Fruit fly (Drosophila melanogaster) whole organism, larva: ENCODE data around the gene CG31680.

Experiments
- noc ChIP-seq: fragments of 200-800 bp; sonication (Bioruptor generic); optimal IDR thresholded peaks from 3 replicates; lab custom pipeline; 2019; ENCODE audit warnings: missing biosample characterization, mild to moderate bottlenecking, missing genetic modification characterization, moderate library complexity

Gene CG31680

DNA sequence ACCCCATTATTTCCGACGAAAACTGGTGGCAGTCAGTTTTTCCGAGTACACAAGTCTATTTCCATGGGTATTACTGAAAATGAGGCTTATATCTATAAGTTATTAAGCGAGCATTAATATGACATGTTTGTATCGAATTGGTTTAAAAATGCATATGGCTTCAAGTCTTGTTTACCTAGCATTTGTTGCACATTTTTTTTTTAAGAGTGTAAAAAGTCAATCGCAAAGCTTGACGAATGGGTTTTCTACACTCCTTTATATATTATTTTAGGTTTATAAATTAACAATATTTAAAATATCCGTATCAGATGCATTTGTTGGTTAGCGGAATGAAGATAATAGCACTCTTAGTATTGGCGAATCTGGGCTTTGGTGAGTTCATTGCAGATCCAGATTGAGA lies at the start of gene CG31680:
TSS of gene CG31680 (plus strand) at position 301 of the 400 bp plus-strand sequence.
- TF ChIP-seq noc (tag; lab: Kevin White, UChicago), result no peak

DNA sequence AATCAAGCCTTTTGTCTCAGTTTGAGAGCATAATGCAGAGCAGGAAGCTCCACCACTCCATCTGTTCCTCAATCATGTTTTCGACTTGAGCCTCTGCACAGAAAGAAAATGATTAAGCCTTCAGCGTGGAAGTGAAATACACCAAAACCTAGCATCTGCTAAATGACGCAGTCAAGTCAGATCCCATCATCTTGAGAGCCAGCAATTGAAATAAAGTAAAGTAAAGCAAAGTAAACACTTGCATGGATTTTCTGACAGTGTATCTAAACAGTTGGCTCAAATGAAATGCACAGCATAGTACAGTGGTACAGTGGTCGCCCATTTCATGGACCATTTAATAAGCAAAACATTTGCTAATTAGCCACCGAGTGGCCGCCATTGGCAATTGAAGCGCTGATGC lies 42.2 kb upstream of the CG31680 start:
- no peak for TF ChIP-seq noc (tag; lab: Kevin White, UChicago)

- no peak for TF ChIP-seq noc (tag; lab: Kevin White, UChicago)
Measured at dm6 chr2L:20601282-20601681, 38.6 kb upstream of the CG31680 start.

DNA sequence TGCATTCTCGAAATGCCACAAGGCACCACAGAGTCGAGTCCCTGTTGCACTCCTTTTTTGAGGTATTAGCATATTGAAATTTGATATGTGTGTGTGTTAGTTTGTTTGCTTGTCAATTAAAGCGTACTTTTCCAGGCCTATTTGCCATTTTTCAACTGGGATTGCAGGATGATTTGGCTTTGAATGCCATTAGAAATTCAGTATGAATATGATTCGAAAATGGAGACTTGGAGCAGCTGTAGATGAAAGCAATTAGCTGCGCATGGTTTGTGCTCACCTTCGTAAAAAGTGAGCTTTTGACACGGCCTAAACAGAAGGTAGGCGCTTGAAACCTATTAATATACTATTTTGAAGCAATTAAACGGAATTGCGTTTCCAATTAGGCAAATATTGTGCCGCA lies 35.8 kb upstream of the CG31680 start, which contains the start of gene CG31677:
TSS of gene CG31677 (minus strand) at position 101 of the 400 bp plus-strand sequence.
- TF ChIP-seq noc (tag; lab: Kevin White, UChicago), result no peak

DNA sequence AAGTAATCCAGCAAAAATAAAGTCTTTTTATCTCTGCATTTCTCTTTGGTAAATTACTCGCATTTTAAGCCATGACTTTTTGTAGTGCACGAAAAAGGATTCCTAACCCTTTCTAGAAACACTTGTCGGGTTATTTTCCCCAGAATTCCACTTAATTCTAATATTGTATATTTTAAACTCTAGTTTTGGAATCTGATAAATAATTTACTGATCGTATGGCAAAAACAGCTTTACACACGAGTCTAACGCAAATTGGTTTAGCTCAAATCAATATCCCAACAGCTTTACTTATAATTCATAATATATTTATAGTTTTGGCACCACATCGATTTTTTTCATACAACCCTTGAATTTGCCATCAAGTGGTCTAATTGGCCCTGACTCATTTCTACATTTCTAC lies 25.7 kb upstream of the CG31680 start, which contains the start of gene CG15475:
TSS of gene CG15475 (plus strand) at position 301 of the 400 bp plus-strand sequence.
- TF ChIP-seq noc (tag; lab: Kevin White, UChicago), result no peak

DNA sequence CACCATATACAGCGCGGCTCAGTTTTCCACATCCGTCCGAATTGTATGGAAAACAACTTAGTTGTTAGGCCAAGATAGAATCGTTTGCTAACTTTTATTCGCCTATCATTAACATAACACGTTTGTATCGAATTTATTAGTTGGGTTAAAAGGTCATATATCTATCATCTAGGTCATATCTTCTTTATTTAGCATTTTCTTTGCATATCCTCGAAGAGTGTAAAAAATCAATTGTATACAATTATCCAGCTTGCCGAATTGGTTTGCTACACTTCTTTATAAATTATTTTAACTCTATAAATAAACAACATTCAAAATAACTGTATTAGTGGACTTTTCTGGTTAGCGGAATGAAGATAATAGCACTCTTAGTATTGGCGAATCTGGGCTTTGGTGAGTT lies 5.7 kb upstream of the CG31680 start, which contains the start of gene CG17472:
TSS of gene CG17472 (plus strand) at position 301 of the 400 bp plus-strand sequence.
- no peak for TF ChIP-seq noc (tag; lab: Kevin White, UChicago)

DNA sequence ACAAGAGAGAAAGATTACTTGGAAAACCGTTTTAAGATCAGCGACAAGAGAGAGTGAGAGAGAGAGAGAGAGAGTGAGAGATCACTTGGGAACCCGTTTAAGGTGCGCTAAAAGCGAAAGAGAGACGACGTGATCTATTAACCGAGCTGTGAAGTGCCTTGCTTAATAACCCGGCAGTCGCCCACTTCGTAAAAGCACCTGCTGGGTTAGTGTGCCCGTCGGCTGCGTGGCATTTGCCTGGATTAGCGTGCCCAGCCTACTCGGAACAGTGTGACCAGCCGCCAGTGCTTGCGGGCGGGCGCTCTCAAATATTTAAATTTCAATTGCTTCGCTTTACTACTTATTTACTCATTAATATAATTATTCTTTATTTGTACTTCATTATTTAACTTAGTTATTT lies 1.5 kb upstream of the CG31680 start:
- no peak for TF ChIP-seq noc (tag; lab: Kevin White, UChicago)

DNA sequence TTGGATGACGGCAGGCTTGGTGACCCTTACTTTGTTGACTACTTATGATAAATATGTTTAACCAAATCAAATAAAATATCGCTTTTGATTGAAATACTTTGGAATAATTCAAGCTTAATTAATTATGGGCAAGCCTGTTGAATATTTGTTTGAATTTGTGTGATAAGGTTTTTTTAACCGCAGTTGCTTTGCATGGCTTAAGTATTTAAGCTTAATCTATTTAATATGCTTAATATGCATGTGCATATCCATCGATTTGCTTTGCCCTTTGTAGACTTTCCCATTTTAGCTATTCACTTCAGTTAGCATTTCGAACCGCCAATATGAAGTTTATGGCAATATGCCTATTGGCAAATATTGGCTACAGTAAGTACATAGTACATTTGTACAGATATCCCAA lies 696 bp downstream of the CG31680 start, which contains the start of gene Sfp38D:
TSS of gene Sfp38D (plus strand) at position 301 of the 400 bp plus-strand sequence.
- no peak for TF ChIP-seq noc (tag; lab: Kevin White, UChicago)

DNA sequence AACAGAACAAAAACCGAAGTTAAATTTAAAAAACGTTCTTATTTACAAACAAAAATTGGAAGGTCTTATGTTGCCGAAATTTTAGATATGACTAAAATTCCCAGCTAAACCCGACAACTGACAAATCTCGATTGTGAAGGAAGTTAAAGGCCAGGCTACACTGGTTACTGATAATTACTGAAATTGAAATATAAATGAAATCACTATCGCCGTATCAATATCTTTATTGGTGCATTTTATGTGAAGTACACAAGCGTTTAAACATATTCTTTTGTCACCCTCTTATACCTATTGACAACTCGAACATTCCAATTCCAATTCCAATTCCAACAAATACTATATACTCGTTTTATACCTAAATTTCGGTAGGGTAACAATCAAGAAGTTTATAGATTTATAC lies 3.2 kb downstream of the CG31680 start, which contains the start of gene CG17470:
TSS of gene CG17470 (minus strand) at position 101 of the 400 bp plus-strand sequence.
- TF ChIP-seq noc (tag; lab: Kevin White, UChicago), result no peak

DNA sequence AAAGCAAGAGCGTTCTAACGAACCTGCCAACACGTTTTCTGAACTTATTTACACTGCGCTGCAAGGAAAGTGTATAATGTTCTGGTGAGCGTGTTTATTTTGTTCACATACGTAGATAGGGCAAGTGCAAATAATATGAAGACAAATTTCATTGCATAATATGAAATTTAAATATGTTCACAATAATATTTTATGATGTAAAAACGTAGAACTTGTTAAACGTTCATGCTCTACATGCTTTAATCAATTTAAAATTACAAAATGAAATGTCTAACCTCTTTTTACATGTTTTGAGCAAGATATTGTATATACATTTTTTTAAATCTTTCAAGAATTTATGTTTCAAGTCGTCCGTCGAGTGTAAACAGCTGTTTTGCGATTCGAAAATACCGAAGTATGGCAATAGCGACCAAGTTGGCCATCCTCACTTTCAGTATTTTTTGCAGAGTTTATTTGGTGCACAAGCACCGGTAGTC lies 5.5 kb downstream of the CG31680 start, which contains the start of the genes phr6-4 and CG2608:
TSS of gene phr6-4 (minus strand) at position 398 of the 476 bp plus-strand sequence.
TSS of gene CG2608 (plus strand) at position 429 of the 476 bp plus-strand sequence.
- TF ChIP-seq noc (tag; lab: Kevin White, UChicago), result peak; percentile 94

DNA sequence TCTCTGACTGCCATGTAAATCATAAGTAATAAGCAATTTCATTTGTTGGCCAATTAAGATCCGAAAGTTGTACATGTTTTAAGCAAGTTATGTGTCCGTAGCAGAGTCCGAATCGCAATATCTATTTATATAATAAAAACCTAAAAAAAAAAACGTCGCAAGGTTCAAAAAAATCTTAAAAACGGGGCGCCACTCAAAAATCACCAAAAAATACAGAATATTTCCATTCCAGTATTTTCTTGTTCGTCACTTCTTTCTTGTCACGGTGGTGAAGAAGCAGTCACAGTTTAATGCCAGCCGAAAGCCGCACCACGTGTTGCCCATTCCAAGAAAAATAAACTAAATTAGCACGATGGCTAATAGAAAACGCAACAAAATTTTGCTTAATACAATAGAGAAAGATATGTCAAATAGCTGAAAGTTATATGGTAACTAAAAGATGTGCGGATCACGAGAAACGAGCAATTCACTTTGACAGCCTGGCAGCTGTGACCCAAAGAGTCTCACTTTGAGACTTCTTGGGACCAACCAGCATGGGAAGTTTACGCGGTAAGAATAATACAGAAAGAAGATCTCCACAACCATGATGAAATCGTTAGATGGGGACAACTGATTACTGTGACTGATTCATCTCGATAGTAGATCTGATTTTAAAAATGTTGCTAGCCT lies 7.5 kb downstream of the CG31680 start:
- no peak for TF ChIP-seq noc (tag; lab: Kevin White, UChicago)

DNA sequence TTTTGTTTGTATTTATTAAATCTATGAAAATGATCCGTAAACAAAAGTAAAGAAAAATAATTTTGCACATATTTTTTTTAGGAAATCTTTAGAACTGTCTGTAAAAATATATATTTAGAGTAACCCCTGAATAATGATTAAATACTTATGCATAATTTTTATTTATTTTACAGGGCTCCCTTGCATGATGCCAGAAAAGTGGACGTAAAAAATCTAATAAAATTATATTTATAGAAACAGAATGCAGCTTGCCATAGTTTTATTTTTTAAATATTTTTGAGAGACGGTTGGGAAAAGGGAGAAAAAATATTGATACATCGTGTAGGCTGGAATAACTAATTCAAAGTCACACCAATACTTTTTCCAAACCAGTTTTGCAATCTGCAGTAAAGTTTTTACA lies 8.7 kb downstream of the CG31680 start, which contains the start of gene CG18810:
TSS of gene CG18810 (plus strand) at position 301 of the 400 bp plus-strand sequence.
- TF ChIP-seq noc (tag; lab: Kevin White, UChicago), result no peak

- TF ChIP-seq noc (tag; lab: Kevin White, UChicago), result no peak
Measured at dm6 chr2L:20649891-20650290, 10.0 kb downstream of the CG31680 start, which contains the start of gene CG2611. Gene CG2611, plus strand, starts transcription at chr2L:20650189.

dm6 chr2L:20656110-20656509 lies 16.2 kb downstream of the CG31680 start, which contains the start of the genes brun and CG2614:
Gene brun, minus strand, starts transcription at chr2L:20656178.
Gene CG2614, plus strand, starts transcription at chr2L:20656426.
- no peak for TF ChIP-seq noc (tag; lab: Kevin White, UChicago)

DNA sequence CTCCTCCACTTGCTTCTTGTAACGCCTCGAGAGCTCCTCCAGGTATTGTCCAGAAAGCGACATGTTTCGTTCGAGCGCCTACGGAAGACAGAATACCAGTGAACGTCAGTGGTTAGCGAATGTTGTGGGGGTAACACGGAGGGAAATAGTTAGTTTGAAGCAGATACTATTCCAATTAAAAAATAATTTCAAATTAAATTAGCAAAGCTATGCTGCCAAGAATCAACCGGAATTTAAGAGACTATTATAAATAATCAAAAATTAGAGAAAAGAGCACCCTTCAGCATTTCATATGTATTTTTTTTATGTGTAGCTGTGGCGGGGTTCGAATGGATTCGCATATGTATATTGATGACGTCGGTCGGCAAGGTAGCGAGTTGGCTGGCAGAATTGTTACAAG lies 21.1 kb downstream of the CG31680 start:
- TF ChIP-seq noc (tag; lab: Kevin White, UChicago), result no peak

dm6 chr2L:20664428-20664827 lies 24.5 kb downstream of the CG31680 start:
- TF ChIP-seq noc (tag; lab: Kevin White, UChicago), result no peak
